Worm (Caenorhabditis elegans) whole organism, young adult: Measurements from ENCODE around the gene C50F7.9.

Experiments
- B0035.1 ChIP-seq: sonication (generic microtip); optimal IDR thresholded peaks from 2 replicates; lab custom pipeline; 2016; ENCODE audit warnings: missing genetic modification characterization, mild to moderate bottlenecking, missing compliant biosample characterization, missing genotype, missing genetic modification reagents
- K11D2.4 ChIP-seq: fragments of 200-800 bp; sonication (Bioruptor generic); IDR thresholded peaks from 2 replicates; pipeline ENCODE4 v1.3.6; 2022; ENCODE audit warnings: missing genetic modification reagents, missing genetic modification characterization, missing compliant biosample characterization
- hlh-12 ChIP-seq: sonication (generic microtip); optimal IDR thresholded peaks from 2 replicates; lab custom pipeline; 2016; ENCODE audit warnings: missing genetic modification characterization, missing compliant biosample characterization

DNA sequence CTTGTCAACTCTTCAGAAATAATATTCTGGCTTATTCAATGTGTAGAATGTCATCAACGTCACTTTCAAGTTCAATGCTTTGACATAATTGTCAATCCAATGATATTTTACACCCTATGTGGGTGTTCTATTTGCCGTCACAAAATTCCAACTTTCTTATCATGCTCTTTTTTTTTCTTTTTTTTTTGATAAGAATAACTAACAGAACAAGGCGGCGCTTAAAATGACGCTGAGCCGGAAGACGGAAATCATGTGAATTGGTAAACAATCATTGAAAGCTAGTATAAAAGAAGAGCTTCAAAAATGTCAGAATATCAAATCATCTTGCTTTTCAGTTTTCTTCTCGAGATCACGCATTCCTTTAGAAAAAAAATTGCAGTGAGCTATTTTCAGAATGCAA lies 5.5 kb downstream of the C50F7.9 start, which contains the start of gene C50F7.5:
- TF ChIP-seq hlh-12 = no peak
- TF ChIP-seq K11D2.4 (GFP tag; lab: Robert Waterston, UW) = no peak
- no peak for TF ChIP-seq B0035.1 (tag; lab: Kevin White, UChicago)
